Worm (Caenorhabditis elegans): ENCODE results near the gene gldi-9.

ce11 chrIII:2759308-2759707, 3.1 kb upstream of the gldi-9 start:
- no peak for TF ChIP-seq ets-4 (GFP tag; optimal IDR thresholded peaks at IDR 0.05)
- TF ChIP-seq snpc-4 (GFP tag; optimal IDR thresholded peaks at IDR 0.05): no peak
- no peak for TF ChIP-seq snpc-4 (tag; optimal IDR thresholded peaks at IDR 0.05)
- no peak for TF ChIP-seq lin-54 (GFP tag; optimal IDR thresholded peaks at IDR 0.05)
- no peak for TF ChIP-seq nfya-2 (GFP tag; IDR thresholded peaks at IDR 0.05)

Data from whole organism, young adult.